Fruit fly (Drosophila melanogaster): ENCODE data around the gene CG7606.

Gene CG7606

dm6 chr3R:17617121-17617975, 21.0 kb downstream of the CG7606 start (continued):
- TF ChIP-seq CG11695 (GFP tag; IDR thresholded peaks at IDR 0.05) (peak; percentile 11; the same call in 1 of the 3 replicates), ttk (GFP tag; IDR thresholded peaks at IDR 0.05) (no peak), ci (GFP tag; IDR thresholded peaks at IDR 0.05) (no peak), cas (GFP tag; IDR thresholded peaks at IDR 0.05) (no peak), her (GFP tag; optimal IDR thresholded peaks at IDR 0.05) (no peak), Sry-δ (GFP tag; optimal IDR thresholded peaks at IDR 0.05) (no peak), CG14860 (GFP tag; IDR thresholded peaks at IDR 0.05; ENCODE audit: partially characterized antibody) (no peak), fu2 (GFP tag; optimal IDR thresholded peaks at IDR 0.05) (no peak), CG4282 (GFP tag; optimal IDR thresholded peaks at IDR 0.05) (no peak), insv (GFP tag; optimal IDR thresholded peaks at IDR 0.05) (peak in 1 of 2 experiments; percentile 14), CG2712 (tag; optimal IDR thresholded peaks at IDR 0.05) (peak; percentile 12), GATAe (GFP tag; conservative IDR thresholded peaks at IDR 0.05) (no peak), CG34224 (GFP tag; IDR thresholded peaks at IDR 0.05; ENCODE audit: partially characterized antibody) (peak; percentile 54; the same call in 2 of the 3 replicates), Ets65A (GFP tag) (peak; percentile 93), CG18619 (GFP tag; optimal IDR thresholded peaks at IDR 0.05) (no peak), CG11504 (tag; optimal IDR thresholded peaks at IDR 0.05) (peak; percentile 4), CG3163 (GFP tag; optimal IDR thresholded peaks at IDR 0.05) (no peak), hbn (GFP tag; IDR thresholded peaks at IDR 0.05; ENCODE audit: partially characterized antibody) (no peak; the same call in none of the 2 replicates), CG4707 (GFP tag; optimal IDR thresholded peaks at IDR 0.05) (no peak), CG15479 (GFP tag; optimal IDR thresholded peaks at IDR 0.05) (no peak), CG6254 (GFP tag; optimal IDR thresholded peaks at IDR 0.05) (peak; percentile 30), Jarid2 (GFP tag; optimal IDR thresholded peaks at IDR 0.05) (no peak), CG8944 (GFP tag; optimal IDR thresholded peaks at IDR 0.05) (no peak), CG31224 (GFP tag; IDR thresholded peaks at IDR 0.05) (no peak), CG13287 (GFP tag; IDR thresholded peaks at IDR 0.05; ENCODE audit: partially characterized antibody) (no peak), twi (tag; optimal IDR thresholded peaks at IDR 0.05) (no peak), exex (tag; optimal IDR thresholded peaks at IDR 0.05) (peak; percentile 46), toy (GFP tag; IDR thresholded peaks at IDR 0.05) (no peak), ab (GFP tag; optimal IDR thresholded peaks at IDR 0.05) (no peak), sima (GFP tag; optimal IDR thresholded peaks at IDR 0.05) (no peak), hb (GFP tag; IDR thresholded peaks at IDR 0.05; ENCODE audit: partially characterized antibody) (no peak; the same call in 2 of the 3 replicates), kah (GFP tag; optimal IDR thresholded peaks at IDR 0.05) (no peak), NC2α (GFP tag; optimal IDR thresholded peaks at IDR 0.05) (no peak), chm (GFP tag; IDR thresholded peaks at IDR 0.05) (no peak), CG1603 (tag; optimal IDR thresholded peaks at IDR 0.05) (peak; percentile 19), CG18262 (tag; optimal IDR thresholded peaks at IDR 0.05) (peak; percentile 15), CG7357 (GFP tag; IDR thresholded peaks at IDR 0.05) (no peak), CG32532 (GFP tag; IDR thresholded peaks at IDR 0.05) (peak; percentile 62; the same call in 1 of the 2 replicates), bowl (GFP tag; IDR thresholded peaks at IDR 0.05) (no peak), Camta (GFP tag; optimal IDR thresholded peaks at IDR 0.05) (no peak), Xrp1 (GFP tag; IDR thresholded peaks at IDR 0.05) (no peak), E2f1 (GFP tag; IDR thresholded peaks at IDR 0.05) (0 out of 2 replicates have a peak, but pooled peaks have one; percentile 10), al (GFP tag; IDR thresholded peaks at IDR 0.05) (no peak), bbx (GFP tag; IDR thresholded peaks at IDR 0.05; ENCODE audit: partially characterized antibody) (peak; percentile 70), otp (GFP tag; IDR thresholded peaks at IDR 0.05) (no peak), CG17612 (GFP tag; IDR thresholded peaks at IDR 0.05) (no peak), CG12769 (tag; optimal IDR thresholded peaks at IDR 0.05) (peak; percentile 48), trem (tag; optimal IDR thresholded peaks at IDR 0.05) (no peak), Adf1 (GFP tag; IDR thresholded peaks at IDR 0.05) (no peak), Dad (GFP tag; optimal IDR thresholded peaks at IDR 0.05) (no peak)
